Worm (Caenorhabditis elegans): ENCODE data around the gene nspc-17.

Gene nspc-17

ce11 chrX:14477338-14477737, 47.6 kb downstream of the nspc-17 start:
- TF ChIP-seq ceh-91 (GFP tag; IDR thresholded peaks at IDR 0.05) = no peak
- peak in 1 of 2 experiments; percentile 35 for TF ChIP-seq let-607 (tag; optimal IDR thresholded peaks at IDR 0.05)
- peak; percentile 45; the same call in 1 of the 2 replicates for TF ChIP-seq lin-26 (GFP tag; IDR thresholded peaks at IDR 0.05)
- TF ChIP-seq lin-40 (tag; optimal IDR thresholded peaks at IDR 0.05) = peak; percentile 49
- no peak for TF ChIP-seq sea-2 (GFP tag; IDR thresholded peaks at IDR 0.05)
- no peak for TF ChIP-seq attf-5 (GFP tag; optimal IDR thresholded peaks at IDR 0.05)
- no peak for TF ChIP-seq K11D2.4 (GFP tag; IDR thresholded peaks at IDR 0.05)
- TF ChIP-seq athp-1 (tag; optimal IDR thresholded peaks at IDR 0.05) = no peak
- no peak for TF ChIP-seq atf-7 (tag; optimal IDR thresholded peaks at IDR 0.05)
- no peak for TF ChIP-seq fkh-3 (tag; optimal IDR thresholded peaks at IDR 0.05)
- TF ChIP-seq nhr-90 (tag; optimal IDR thresholded peaks at IDR 0.05) = no peak
- no peak for TF ChIP-seq madf-10 (tag; optimal IDR thresholded peaks at IDR 0.05)
- TF ChIP-seq T26A5.8 (tag; optimal IDR thresholded peaks at IDR 0.05) = no peak
- TF ChIP-seq ccch-3 (GFP tag; optimal IDR thresholded peaks at IDR 0.05) = no peak
- no peak for TF ChIP-seq F55B11.4 (tag; optimal IDR thresholded peaks at IDR 0.05; ENCODE audit: borderline replicate concordance, insufficient read depth)
- no peak for TF ChIP-seq rec-8 (tag; optimal IDR thresholded peaks at IDR 0.05)
- TF ChIP-seq madf-6 (GFP tag; IDR thresholded peaks at IDR 0.05) = no peak
- 0 out of 2 replicates have a peak, but pooled peaks have one; percentile 64 for TF ChIP-seq madf-3 (GFP tag; IDR thresholded peaks at IDR 0.05)
- no peak for TF ChIP-seq madf-8 (GFP tag; conservative IDR thresholded peaks at IDR 0.05)
- 0 out of 2 replicates have a peak, but pooled peaks have one; percentile 17 for TF ChIP-seq pbrm-1 (GFP tag; IDR thresholded peaks at IDR 0.05)
- TF ChIP-seq cebp-1 (GFP tag; IDR thresholded peaks at IDR 0.05) = peak; percentile 71; the same call in 1 of the 2 replicates
- peak; percentile 83 for TF ChIP-seq cebp-1 (tag; optimal IDR thresholded peaks at IDR 0.05)
- no peak for TF ChIP-seq aptf-2 (GFP tag; conservative IDR thresholded peaks at IDR 0.05)
- TF ChIP-seq chd-7 (tag; optimal IDR thresholded peaks at IDR 0.05) = no peak
- TF ChIP-seq dpff-1 (tag; optimal IDR thresholded peaks at IDR 0.05) = no peak
- TF ChIP-seq somi-1 (GFP tag; optimal IDR thresholded peaks at IDR 0.05) = no peak
- TF ChIP-seq mcd-1 (GFP tag; IDR thresholded peaks at IDR 0.05) = peak; percentile 15; the same call in 1 of the 2 replicates
- TF ChIP-seq F57A8.1 (GFP tag; optimal IDR thresholded peaks at IDR 0.05) = no peak
- peak; percentile 9; the same call in 1 of the 2 replicates for TF ChIP-seq egl-44 (GFP tag; IDR thresholded peaks at IDR 0.05)
- peak; percentile 56; the same call in 1 of the 2 replicates for TF ChIP-seq Y56A3A.18 (GFP tag; IDR thresholded peaks at IDR 0.05)
- TF ChIP-seq ztf-22 (GFP tag; optimal IDR thresholded peaks at IDR 0.05) = no peak
- peak; percentile 25 for TF ChIP-seq nhr-179 (tag; optimal IDR thresholded peaks at IDR 0.05)
- no peak for TF ChIP-seq cebp-2 (GFP tag; IDR thresholded peaks at IDR 0.05)
- TF ChIP-seq K12H6.12 (tag; optimal IDR thresholded peaks at IDR 0.05) = no peak
- TF ChIP-seq Y79H2A.3 (GFP tag; conservative IDR thresholded peaks at IDR 0.05) = no peak
- TF ChIP-seq die-1 (tag; optimal IDR thresholded peaks at IDR 0.05) = no peak
- TF ChIP-seq F57C9.4 (tag; optimal IDR thresholded peaks at IDR 0.05) = no peak
- no peak for TF ChIP-seq hmg-20 (GFP tag; IDR thresholded peaks at IDR 0.05)
- TF ChIP-seq nfya-2 (GFP tag; IDR thresholded peaks at IDR 0.05) = no peak
- TF ChIP-seq lsy-27 (tag; optimal IDR thresholded peaks at IDR 0.05; ENCODE audit: borderline replicate concordance, insufficient read depth) = no peak
- TF ChIP-seq ztf-3 (GFP tag; optimal IDR thresholded peaks at IDR 0.05) = no peak
- no peak for TF ChIP-seq ceh-100 (GFP tag; IDR thresholded peaks at IDR 0.05)
- peak; percentile 56 for TF ChIP-seq snpc-4 (GFP tag; optimal IDR thresholded peaks at IDR 0.05)
- peak; percentile 90 to 98 (median 96) for TF ChIP-seq snpc-4 (tag; optimal IDR thresholded peaks at IDR 0.05)
- peak; percentile 53 for TF ChIP-seq tbp1 (GFP tag; optimal IDR thresholded peaks at IDR 0.05)
- no peak for TF ChIP-seq unc-130 (GFP tag; optimal IDR thresholded peaks at IDR 0.05)
- no peak for TF ChIP-seq snpc-3.4 (tag; optimal IDR thresholded peaks at IDR 0.05)
- no peak for TF ChIP-seq nhr-80 (tag; optimal IDR thresholded peaks at IDR 0.05)
- no peak for TF ChIP-seq Y53F4B.3 (GFP tag; IDR thresholded peaks at IDR 0.05)

Measured in whole organism, young adult.